Worm (Caenorhabditis elegans) whole organism, L1 larva: ENCODE measurements around the gene C14B9.3.

Experiments
- ama-1 ChIP-seq: fragments of 150-350 bp; optimal IDR thresholded peaks from 2 replicates; lab custom pipeline; 2014
- elt-2 ChIP-seq: sonication (generic microtip); optimal IDR thresholded peaks from 2 replicates; lab custom pipeline; 2016; ENCODE audit warnings: missing genetic modification characterization, mild to moderate bottlenecking, inconsistent platforms, missing compliant biosample characterization, missing genetic modification reagents
- elt-3 ChIP-seq, 6 experiments: fragments of 150-350 bp in 1 of 6; sonication (generic microtip); optimal IDR thresholded peaks; 2 replicates each; lab custom pipeline; 2017 to 2018; ENCODE audit warnings: missing biosample characterization in 6 of 6, missing genetic modification characterization in 6 of 6, inconsistent platforms in 1 of 6
- lin-39 ChIP-seq: fragments of 150-350 bp; optimal IDR thresholded peaks from 2 replicates; lab custom pipeline; 2014; ENCODE audit warnings: missing biosample characterization, missing genetic modification reagents, missing genetic modification characterization
- lsy-2 ChIP-seq, 2 experiments: fragments of 150-350 bp; optimal IDR thresholded peaks; 2 replicates each; lab custom pipeline; 2014; ENCODE audit warnings: missing biosample characterization in 2 of 2, missing genetic modification characterization in 2 of 2
- nhr-19 ChIP-seq: fragments of 200-800 bp; sonication (Bioruptor generic); conservative IDR thresholded peaks from 2 replicates; pipeline ENCODE4 v1.3.6; 2022; ENCODE audit warnings: missing genetic modification characterization, missing compliant biosample characterization
- nhr-76 ChIP-seq: sonication (generic microtip); optimal IDR thresholded peaks from 2 replicates; lab custom pipeline; 2017; ENCODE audit warnings: missing biosample characterization, missing genetic modification characterization
- nhr-77 ChIP-seq: fragments of 150-350 bp; optimal IDR thresholded peaks from 2 replicates; lab custom pipeline; 2014; ENCODE audit warnings: missing biosample characterization, missing genetic modification characterization
- snu-23 ChIP-seq: sonication (generic microtip); optimal IDR thresholded peaks from 2 replicates; lab custom pipeline; 2016; ENCODE audit warnings: missing genetic modification characterization, missing compliant biosample characterization
- sptf-1 ChIP-seq: fragments of 150-350 bp; optimal IDR thresholded peaks from 2 replicates; lab custom pipeline; 2014; ENCODE audit warnings: missing biosample characterization, missing genetic modification characterization
- tbx-2 ChIP-seq: sonication (generic microtip); optimal IDR thresholded peaks from 2 replicates; lab custom pipeline; 2016; ENCODE audit warnings: missing genetic modification characterization, missing compliant biosample characterization
- unc-62 ChIP-seq: fragments of 150-350 bp; optimal IDR thresholded peaks from 2 replicates; lab custom pipeline; 2014; ENCODE audit warnings: missing biosample characterization, missing genetic modification reagents, missing genetic modification characterization
- zag-1 ChIP-seq: fragments of 150-350 bp; optimal IDR thresholded peaks from 2 replicates; lab custom pipeline; 2014; ENCODE audit warnings: missing biosample characterization, missing genetic modification characterization
- ztf-11 ChIP-seq, 2 experiments: sonication (generic microtip); optimal IDR thresholded peaks; 2 replicates each; lab custom pipeline; 2016 to 2017; ENCODE audit warnings: missing genetic modification characterization in 2 of 2, missing biosample characterization in 1 of 2, missing compliant biosample characterization in 1 of 2

DNA sequence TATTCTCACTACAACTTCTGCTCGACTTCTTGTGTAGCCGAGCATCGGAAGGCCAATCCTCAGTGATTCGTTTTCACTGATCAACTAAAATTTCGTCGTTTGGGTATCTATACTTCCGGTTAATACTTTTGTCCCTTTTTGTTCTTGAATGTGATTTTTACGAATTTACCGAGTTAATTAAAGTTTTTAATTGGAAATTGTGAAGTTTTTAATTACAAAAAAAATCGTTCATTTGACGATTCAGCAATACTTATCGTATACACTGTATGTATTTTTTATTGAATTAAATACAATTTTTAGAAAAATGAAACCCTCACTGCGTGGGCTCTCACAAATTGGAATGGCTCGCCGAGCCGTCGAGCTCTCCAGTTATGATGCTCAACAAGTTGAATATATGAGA is 17.2 kb upstream of the C14B9.3 start, which contains the start of gene idi-1:
- TF ChIP-seq unc-62 (GFP tag; lab: Kevin White, UChicago) (no peak), ama-1 (no peak), nhr-76 (tag; lab: Kevin White, UChicago) (no peak), tbx-2 (tag; lab: Kevin White, UChicago) (no peak), snu-23 (GFP tag; lab: Kevin White, UChicago) (no peak), zag-1 (no peak), nhr-19 (GFP tag; lab: Robert Waterston, UW) (no peak), lsy-2 (tag; optimal IDR thresholded peaks at IDR 0.05; lab: Kevin White, UChicago) (no peak), nhr-77 (tag; lab: Kevin White, UChicago) (no peak), sptf-1 (tag; lab: Kevin White, UChicago) (no peak), elt-3 (tag; optimal IDR thresholded peaks at IDR 0.05; lab: Kevin White, UChicago) (no peak), elt-2 (no peak), ztf-11 (tag; optimal IDR thresholded peaks at IDR 0.05; lab: Kevin White, UChicago) (no peak), lin-39 (no peak)
